Fruit fly (Drosophila melanogaster) whole organism, embryonic: ENCODE data around the gene Gip.

ENCODE experiments used
- CG10274 ChIP-seq: fragments of 200-800 bp; sonication (Bioruptor generic); optimal IDR thresholded peaks from 3 replicates; lab custom pipeline; 2017; ENCODE audit warnings: missing biosample characterization, mild to moderate bottlenecking, missing genetic modification characterization
- CG10543 ChIP-seq: fragments of 200-800 bp; sonication (Bioruptor generic); optimal IDR thresholded peaks from 3 replicates; lab custom pipeline; 2017; ENCODE audit warnings: missing biosample characterization, mild to moderate bottlenecking, missing genetic modification characterization, moderate library complexity
- CG12219 ChIP-seq: fragments of 200-800 bp; sonication (Bioruptor generic); optimal IDR thresholded peaks from 3 replicates; lab custom pipeline; 2018; ENCODE audit warnings: missing biosample characterization, mild to moderate bottlenecking, missing genetic modification characterization
- CG12769 ChIP-seq: fragments of 200-800 bp; sonication (Bioruptor generic); optimal IDR thresholded peaks from 2 replicates; lab custom pipeline; 2019; ENCODE audit warnings: missing biosample characterization, mild to moderate bottlenecking, missing genetic modification characterization, moderate library complexity
- CG13123 ChIP-seq: fragments of 200-800 bp; sonication (Bioruptor generic); optimal IDR thresholded peaks from 2 replicates; lab custom pipeline; 2016; ENCODE audit warnings: missing biosample characterization, missing genetic modification characterization
- CG13624 ChIP-seq: fragments of 200-800 bp; sonication (Bioruptor generic); optimal IDR thresholded peaks from 2 replicates; lab custom pipeline; 2016; ENCODE audit warnings: missing biosample characterization, missing genetic modification characterization
- CG14667 ChIP-seq: fragments of 200-800 bp; sonication (Bioruptor generic); IDR thresholded peaks from 2 replicates; pipeline ENCODE4 v1.3.6; 2022; ENCODE audit warnings: missing biosample characterization, missing genetic modification characterization
- CG17568 ChIP-seq: fragments of 200-800 bp; sonication (Bioruptor generic); optimal IDR thresholded peaks from 2 replicates; lab custom pipeline; 2018; ENCODE audit warnings: missing biosample characterization, mild to moderate bottlenecking, missing genetic modification characterization, moderate library complexity
- CG3838 ChIP-seq: fragments of 200-800 bp; sonication (Bioruptor generic); optimal IDR thresholded peaks from 3 replicates; lab custom pipeline; 2016; ENCODE audit warnings: missing biosample characterization, missing genetic modification characterization
- CG4328 ChIP-seq: fragments of 200-800 bp; sonication (Bioruptor generic); optimal IDR thresholded peaks from 3 replicates; lab custom pipeline; 2017; ENCODE audit warnings: missing biosample characterization, missing genetic modification reagents, missing genetic modification characterization
- CG6683 ChIP-seq: fragments of 200-800 bp; sonication (Bioruptor generic); optimal IDR thresholded peaks from 2 replicates; lab custom pipeline; 2017; ENCODE audit warnings: missing biosample characterization, mild to moderate bottlenecking, missing genetic modification characterization, missing genetic modification reagents
- CG8765 ChIP-seq: fragments of 200-800 bp; sonication (Bioruptor generic); IDR thresholded peaks from 2 replicates; pipeline ENCODE4 v1.3.6; 2022; ENCODE audit warnings: missing biosample characterization, missing genetic modification characterization
- CG9932 ChIP-seq: fragments of 200-800 bp; sonication (Bioruptor generic); IDR thresholded peaks from 2 replicates; pipeline ENCODE4 v1.3.6; 2022; ENCODE audit warnings: missing biosample characterization, missing genetic modification characterization
- Deaf1 ChIP-seq: fragments of 200-800 bp; optimal IDR thresholded peaks from 3 replicates; lab custom pipeline; 2019; ENCODE audit warnings: missing biosample characterization, mild to moderate bottlenecking, missing genetic modification characterization, moderate library complexity
- GATAe ChIP-seq: fragments of 200-800 bp; sonication (Bioruptor generic); conservative IDR thresholded peaks from 2 replicates; pipeline ENCODE4 v1.3.6; 2022; ENCODE audit warnings: missing biosample characterization, missing genetic modification characterization
- HHEX ChIP-seq: fragments of 200-800 bp; sonication (Bioruptor generic); optimal IDR thresholded peaks from 3 replicates; lab custom pipeline; 2017; ENCODE audit warnings: missing biosample characterization, mild to moderate bottlenecking, missing genetic modification characterization, missing genetic modification reagents
- HLH3B ChIP-seq: fragments of 200-800 bp; sonication (Bioruptor generic); IDR thresholded peaks from 2 replicates; pipeline ENCODE4 v1.3.6; 2022; ENCODE audit warnings: missing biosample characterization, missing genetic modification characterization
- Hr78 ChIP-seq, 2 experiments: fragments of 200-800 bp in 1 of 2; fragments of >200 bp in 1 of 2; sonication (Bioruptor generic) in 1 of 2; optimal IDR thresholded peaks; 2 replicates each; lab custom pipeline; 2017 to 2019; ENCODE audit warnings: missing biosample characterization in 2 of 2, missing genetic modification characterization in 2 of 2, mild to moderate bottlenecking in 1 of 2, moderate library complexity in 1 of 2
- Med ChIP-seq: fragments of 200-800 bp; sonication (Bioruptor generic); peaks from one replicate; lab custom pipeline; 2016; ENCODE audit warnings: missing biosample characterization, missing genetic modification characterization, mild to moderate bottlenecking, inconsistent platforms, moderate library complexity
- NK7.1 ChIP-seq: fragments of 200-800 bp; sonication (Bioruptor generic); optimal IDR thresholded peaks from 3 replicates; lab custom pipeline; 2016; ENCODE audit warnings: missing biosample characterization, missing genetic modification characterization
- Pdp1 ChIP-seq, 2 experiments: fragments of 200-800 bp; sonication (Bioruptor generic); optimal IDR thresholded peaks; 3 replicates each; lab custom pipeline; 2016; ENCODE audit warnings: missing biosample characterization in 2 of 2, missing genetic modification characterization in 2 of 2, mild to moderate bottlenecking in 1 of 2, moderate library complexity in 1 of 2
- Ptx1 ChIP-seq: fragments of 200-800 bp; sonication (Bioruptor generic); IDR thresholded peaks from 2 replicates; pipeline ENCODE4 v1.3.6; 2022; ENCODE audit warnings: missing biosample characterization, missing genetic modification characterization
- Sin3A ChIP-seq: fragments of >200 bp; optimal IDR thresholded peaks from 2 replicates; lab custom pipeline; 2018
- Vsx1 ChIP-seq: fragments of 200-800 bp; sonication (Bioruptor generic); optimal IDR thresholded peaks from 2 replicates; lab custom pipeline; 2017; ENCODE audit warnings: missing biosample characterization, mild to moderate bottlenecking, missing genetic modification characterization, missing genetic modification reagents
- caup ChIP-seq: fragments of 200-800 bp; sonication (Bioruptor generic); optimal IDR thresholded peaks from 3 replicates; lab custom pipeline; 2017; ENCODE audit warnings: missing biosample characterization, mild to moderate bottlenecking, missing genetic modification characterization, moderate library complexity; ENCODE audit not compliant: severe bottlenecking
- ci ChIP-seq: fragments of 200-800 bp; sonication (Bioruptor generic); IDR thresholded peaks from 3 replicates; pipeline ENCODE4 v1.3.6; 2022; ENCODE audit warnings: missing biosample characterization, missing genetic modification characterization
- crol ChIP-seq: fragments of 200-800 bp; sonication (Bioruptor generic); IDR thresholded peaks from 2 replicates; pipeline ENCODE4 v1.3.6; 2022; ENCODE audit warnings: missing biosample characterization, missing genetic modification characterization
- dmrt11E ChIP-seq: fragments of 200-800 bp; sonication (Bioruptor generic); optimal IDR thresholded peaks from 3 replicates; lab custom pipeline; 2018; ENCODE audit warnings: missing biosample characterization, mild to moderate bottlenecking, missing genetic modification characterization, moderate library complexity
- exex ChIP-seq: fragments of 200-800 bp; sonication (Bioruptor generic); optimal IDR thresholded peaks from 4 replicates; lab custom pipeline; 2018; ENCODE audit warnings: missing biosample characterization, mild to moderate bottlenecking, missing genetic modification characterization, moderate library complexity
- fd102C ChIP-seq: fragments of 200-800 bp; sonication (Bioruptor generic); optimal IDR thresholded peaks from 2 replicates; lab custom pipeline; 2018; ENCODE audit warnings: missing biosample characterization, mild to moderate bottlenecking, missing genetic modification characterization, moderate library complexity
- ftz-f1 ChIP-seq: fragments of 200-800 bp; sonication (Bioruptor generic); optimal IDR thresholded peaks from 2 replicates; lab custom pipeline; 2016; ENCODE audit warnings: missing biosample characterization, missing genetic modification characterization
- jigr1 ChIP-seq: fragments of 200-800 bp; sonication (Bioruptor generic); IDR thresholded peaks from 3 replicates; pipeline ENCODE4 v1.3.6; 2022; ENCODE audit warnings: missing biosample characterization, missing genetic modification characterization
- otp ChIP-seq: fragments of 200-800 bp; sonication (Bioruptor generic); IDR thresholded peaks from 3 replicates; pipeline ENCODE4, ENCODE4 v1.3.6; 2022; ENCODE audit warnings: missing biosample characterization, missing genetic modification characterization
- sqz ChIP-seq: fragments of 200-800 bp; sonication (Bioruptor generic); optimal IDR thresholded peaks from 3 replicates; lab custom pipeline; 2018; ENCODE audit warnings: missing biosample characterization, mild to moderate bottlenecking, missing genetic modification characterization
- sr ChIP-seq: fragments of 200-800 bp; sonication (Bioruptor generic); IDR thresholded peaks from 3 replicates; pipeline ENCODE4 v1.3.6; 2022; ENCODE audit warnings: missing biosample characterization, missing genetic modification characterization
- sug ChIP-seq: fragments of 200-800 bp; optimal IDR thresholded peaks from 2 replicates; lab custom pipeline; 2019; ENCODE audit warnings: missing biosample characterization, mild to moderate bottlenecking, missing genetic modification characterization, moderate library complexity

Gip gene

dm6 chrX:10370201-10371038, 40.7 kb upstream of the Gip start (continued):
- no peak for TF ChIP-seq NK7.1
- TF ChIP-seq HHEX (GFP tag; lab: Kevin White, UChicago) = peak; percentile 3
- TF ChIP-seq Pdp1 (GFP tag; optimal IDR thresholded peaks at IDR 0.05; lab: Kevin White, UChicago) = peak in 1 of 2 experiments; percentile 10
- TF ChIP-seq CG3838 (GFP tag; lab: Kevin White, UChicago) = no peak
- TF ChIP-seq CG10274 (GFP tag; lab: Kevin White, UChicago) = no peak
- TF ChIP-seq GATAe (GFP tag; lab: Robert Waterston, UW) = peak; percentile 54; the same call in 1 of the 2 replicates
- peak; percentile 67 for TF ChIP-seq exex (tag; lab: Kevin White, UChicago)
- peak; percentile 5 for TF ChIP-seq sqz (GFP tag; lab: Kevin White, UChicago)
- TF ChIP-seq Hr78 (GFP tag; optimal IDR thresholded peaks at IDR 0.05; lab: Kevin White, UChicago) = peak in 1 of 2 experiments; percentile 60
- TF ChIP-seq CG13624 (GFP tag; lab: Kevin White, UChicago) = no peak

dm6 chrX:10369763-10370162, 40.1 kb upstream of the Gip start:
- TF ChIP-seq Pdp1 (GFP tag; optimal IDR thresholded peaks at IDR 0.05; lab: Kevin White, UChicago) = peak in 1 of 2 experiments; percentile 80
- no peak for TF ChIP-seq CG13123 (GFP tag; lab: Kevin White, UChicago)
- TF ChIP-seq CG17568 (GFP tag; lab: Kevin White, UChicago) = no peak
- no peak for TF ChIP-seq CG8765 (GFP tag; lab: Robert Waterston, UW)
- TF ChIP-seq Med = peak; percentile 41
- TF ChIP-seq otp = peak; percentile 72; the same call in 2 of the 3 replicates
- no peak for TF ChIP-seq CG9932 (GFP tag; lab: Robert Waterston, UW)
- TF ChIP-seq caup (GFP tag; lab: Kevin White, UChicago) = no peak
- TF ChIP-seq Ptx1 = no peak
- no peak for TF ChIP-seq dmrt11E (tag; lab: Kevin White, UChicago)
- no peak for TF ChIP-seq jigr1
- no peak for TF ChIP-seq HLH3B
- no peak for TF ChIP-seq fd102C (GFP tag; lab: Kevin White, UChicago)
- TF ChIP-seq crol (GFP tag; lab: Robert Waterston, UW) = peak; percentile 52; the same call in 1 of the 2 replicates
- no peak for TF ChIP-seq CG4328 (GFP tag; lab: Kevin White, UChicago)

dm6 chrX:10369315-10369714, 39.6 kb upstream of the Gip start:
- TF ChIP-seq exex (tag; lab: Kevin White, UChicago) (peak; percentile 49), ci (GFP tag; lab: Robert Waterston, UW) (0 out of 3 replicates have a peak, but pooled peaks have one; percentile 32), CG10543 (GFP tag; lab: Kevin White, UChicago) (peak; percentile 21), Deaf1 (tag; lab: Kevin White, UChicago) (peak; percentile 44), Sin3A (lab: Kevin White, UChicago) (no peak), CG6683 (no peak), ftz-f1 (GFP tag; lab: Kevin White, UChicago) (peak; percentile 81), CG14667 (no peak), sr (peak; percentile 51; the same call in 1 of the 3 replicates), Vsx1 (peak; percentile 0), sug (tag; lab: Kevin White, UChicago) (peak; percentile 25), CG12219 (GFP tag; lab: Kevin White, UChicago) (no peak), CG12769 (tag; lab: Kevin White, UChicago) (peak; percentile 57)
- TF ChIP-seq, all 482 proteins: peak for 9
